Worm (Caenorhabditis elegans) whole organism, L4 larva: Measurements from ENCODE around the gene pgap-3.

Experiments used
- D1046.2 ChIP-seq: fragments of 200-800 bp; sonication (Bioruptor generic); IDR thresholded peaks from 2 replicates; pipeline ENCODE4 v1.3.6; 2022; ENCODE audit warnings: missing genetic modification characterization, missing compliant biosample characterization
- F49E8.2 ChIP-seq: sonication (generic microtip); optimal IDR thresholded peaks from 2 replicates; lab custom pipeline; 2016; ENCODE audit warnings: missing compliant biosample characterization, mild to moderate bottlenecking, missing genetic modification characterization, borderline replicate concordance
- aly-2 ChIP-seq: sonication (generic microtip); optimal IDR thresholded peaks from 2 replicates; lab custom pipeline; 2018; ENCODE audit warnings: missing biosample characterization, missing genetic modification characterization
- ama-1 ChIP-seq: fragments of 150-350 bp; optimal IDR thresholded peaks from 2 replicates; lab custom pipeline; 2014; ENCODE audit warnings: inconsistent platforms, mixed read lengths
- dmd-6 ChIP-seq: fragments of 200-800 bp; sonication (Bioruptor generic); IDR thresholded peaks from 2 replicates; pipeline ENCODE4 v1.3.6; 2022; ENCODE audit warnings: missing genetic modification reagents, missing genetic modification characterization, missing compliant biosample characterization
- egl-27 ChIP-seq: sonication (generic microtip); optimal IDR thresholded peaks from 3 replicates; lab custom pipeline; 2017; ENCODE audit warnings: missing biosample characterization, missing genetic modification reagents, missing genetic modification characterization
- egl-43 ChIP-seq: fragments of 200-800 bp; sonication (Bioruptor generic); IDR thresholded peaks from 2 replicates; pipeline ENCODE4 v1.3.6; 2022; ENCODE audit warnings: missing genetic modification reagents, missing genetic modification characterization, missing compliant biosample characterization
- lin-15B ChIP-seq: fragments of 150-350 bp; sonication (generic microtip); optimal IDR thresholded peaks from 3 replicates; lab custom pipeline; 2014; ENCODE audit warnings: missing biosample characterization, missing genetic modification characterization
- nhr-6 ChIP-seq: fragments of 150-350 bp; optimal IDR thresholded peaks from 2 replicates; lab custom pipeline; 2014; ENCODE audit warnings: missing biosample characterization, missing genetic modification characterization
- nhr-77 ChIP-seq: fragments of 150-350 bp; optimal IDR thresholded peaks from 2 replicates; lab custom pipeline; 2014; ENCODE audit warnings: missing biosample characterization, missing genetic modification characterization
- tag-97 ChIP-seq: fragments of 200-800 bp; sonication (Bioruptor generic); IDR thresholded peaks from 2 replicates; pipeline ENCODE4 v1.3.6; 2022; ENCODE audit warnings: missing genetic modification characterization, missing compliant biosample characterization
- unc-39 ChIP-seq: sonication (generic microtip); optimal IDR thresholded peaks from 2 replicates; lab custom pipeline; 2017; ENCODE audit warnings: missing biosample characterization, missing genetic modification characterization

DNA sequence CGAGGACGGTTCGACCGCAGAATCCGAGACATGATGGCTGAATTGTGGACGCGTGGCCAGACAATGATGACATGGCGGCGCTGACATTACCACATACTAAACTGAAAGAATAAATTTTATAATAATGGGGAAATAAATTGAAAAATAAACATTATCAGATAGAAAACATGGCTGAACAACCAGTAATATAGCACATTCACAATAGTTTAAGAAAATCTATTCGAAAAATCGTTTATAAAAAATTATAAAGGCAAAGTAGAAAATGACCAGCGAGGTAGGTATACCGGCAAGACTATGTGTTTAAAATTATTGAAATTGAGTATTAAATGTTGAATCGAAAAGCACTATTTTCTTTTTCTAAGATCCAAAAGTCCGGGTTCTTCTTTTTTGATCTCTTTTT, 3.4 kb upstream of the pgap-3 start, which contains the start of gene jamp-1:
- TF ChIP-seq tag-97 (GFP tag; lab: Robert Waterston, UW), result no peak
- TF ChIP-seq lin-15B (tag; lab: Kevin White, UChicago), result no peak
- TF ChIP-seq F49E8.2 (tag; lab: Kevin White, UChicago), result no peak
- no peak for TF ChIP-seq egl-43 (GFP tag; lab: Robert Waterston, UW)
- no peak for TF ChIP-seq unc-39 (tag; lab: Kevin White, UChicago)
- no peak for TF ChIP-seq nhr-77 (tag; lab: Kevin White, UChicago)
- TF ChIP-seq egl-27, result no peak
- no peak for TF ChIP-seq nhr-6
- TF ChIP-seq dmd-6 (GFP tag; lab: Robert Waterston, UW), result no peak
- no peak for TF ChIP-seq D1046.2 (GFP tag; lab: Robert Waterston, UW)
- TF ChIP-seq aly-2 (tag; lab: Kevin White, UChicago), result no peak
- TF ChIP-seq ama-1, result no peak
